Fruit fly (Drosophila melanogaster) whole organism, prepupa: ENCODE results near the gene RpL8.

ENCODE experiments used
- Blimp-1 ChIP-seq: fragments of 200-800 bp; sonication (Bioruptor generic); optimal IDR thresholded peaks from 3 replicates; lab custom pipeline; 2017; ENCODE audit warnings: missing biosample characterization, missing genetic modification characterization, mild to moderate bottlenecking, moderate library complexity, missing genetic modification reagents
- CG10631 ChIP-seq: fragments of 200-800 bp; sonication (Bioruptor generic); optimal IDR thresholded peaks from 2 replicates; lab custom pipeline; 2016; ENCODE audit warnings: missing biosample characterization, missing genetic modification characterization
- CG10669 ChIP-seq: fragments of 200-800 bp; sonication (Bioruptor generic); optimal IDR thresholded peaks from 3 replicates; lab custom pipeline; 2018; ENCODE audit warnings: missing biosample characterization, mild to moderate bottlenecking, missing genetic modification characterization, moderate library complexity
- CG11294 ChIP-seq: fragments of 200-800 bp; sonication (Bioruptor generic); IDR thresholded peaks from 2 replicates; pipeline ENCODE4 v1.3.6; 2022; ENCODE audit warnings: missing biosample characterization, missing genetic modification characterization
- CG11762 ChIP-seq: fragments of 200-800 bp; sonication (Bioruptor generic); optimal IDR thresholded peaks from 3 replicates; lab custom pipeline; 2016; ENCODE audit warnings: missing biosample characterization, missing genetic modification characterization; ENCODE audit not compliant: insufficient read depth
- CG11902 ChIP-seq: fragments of 200-800 bp; sonication (Bioruptor generic); optimal IDR thresholded peaks from 3 replicates; lab custom pipeline; 2016; ENCODE audit warnings: missing biosample characterization, missing genetic modification characterization
- CG15336 ChIP-seq: fragments of 200-800 bp; sonication (Bioruptor generic); IDR thresholded peaks from 2 replicates; pipeline ENCODE4 v1.3.6; 2022; ENCODE audit warnings: missing biosample characterization, missing genetic modification characterization
- CG1621 ChIP-seq: fragments of 200-800 bp; sonication (Bioruptor generic); optimal IDR thresholded peaks from 3 replicates; lab custom pipeline; 2018; ENCODE audit warnings: missing biosample characterization, mild to moderate bottlenecking, missing genetic modification characterization
- CG3032 ChIP-seq: fragments of 200-800 bp; optimal IDR thresholded peaks from 2 replicates; lab custom pipeline; 2019; ENCODE audit warnings: missing biosample characterization, mild to moderate bottlenecking, missing genetic modification characterization, moderate library complexity
- CG31627 ChIP-seq: fragments of 200-800 bp; sonication (Bioruptor generic); optimal IDR thresholded peaks from 3 replicates; lab custom pipeline; 2016; ENCODE audit warnings: missing biosample characterization, missing genetic modification characterization
- CG32006 ChIP-seq: fragments of 200-800 bp; sonication (Bioruptor generic); optimal IDR thresholded peaks from 3 replicates; lab custom pipeline; 2017; ENCODE audit warnings: missing biosample characterization, mild to moderate bottlenecking, missing genetic modification characterization
- CG34406 ChIP-seq: fragments of 200-800 bp; sonication (Bioruptor generic); optimal IDR thresholded peaks from 3 replicates; lab custom pipeline; 2016; ENCODE audit warnings: missing biosample characterization, missing genetic modification characterization
- CG3919 ChIP-seq: fragments of 200-800 bp; sonication (Bioruptor generic); optimal IDR thresholded peaks from 3 replicates; lab custom pipeline; 2016; ENCODE audit warnings: missing biosample characterization, missing genetic modification characterization
- CG6163 ChIP-seq: fragments of 200-800 bp; sonication (Bioruptor generic); IDR thresholded peaks from 3 replicates; pipeline ENCODE4 v1.3.6; 2022; ENCODE audit warnings: missing biosample characterization, missing genetic modification characterization
- CG6792 ChIP-seq: fragments of 200-800 bp; sonication (Bioruptor generic); optimal IDR thresholded peaks from 3 replicates; lab custom pipeline; 2016; ENCODE audit warnings: missing biosample characterization, missing genetic modification characterization
- CG6808 ChIP-seq: fragments of 200-800 bp; sonication (Bioruptor generic); optimal IDR thresholded peaks from 3 replicates; lab custom pipeline; 2017; ENCODE audit warnings: missing biosample characterization, missing genetic modification characterization, mild to moderate bottlenecking, moderate library complexity, missing genetic modification reagents
- CG6854 ChIP-seq: fragments of 200-800 bp; sonication (Bioruptor generic); optimal IDR thresholded peaks from 2 replicates; lab custom pipeline; 2017; ENCODE audit warnings: missing biosample characterization, mild to moderate bottlenecking, missing genetic modification characterization
- CG8319 ChIP-seq: fragments of 200-800 bp; sonication (Bioruptor generic); optimal IDR thresholded peaks from 3 replicates; lab custom pipeline; 2016; ENCODE audit warnings: missing biosample characterization, missing genetic modification characterization
- CG8632 ChIP-seq: fragments of 200-800 bp; sonication (Bioruptor generic); optimal IDR thresholded peaks from 3 replicates; lab custom pipeline; 2016; ENCODE audit warnings: missing biosample characterization, missing genetic modification characterization
- CG9139 ChIP-seq: fragments of 200-800 bp; sonication (Bioruptor generic); optimal IDR thresholded peaks from 3 replicates; lab custom pipeline; 2017; ENCODE audit warnings: missing biosample characterization, mild to moderate bottlenecking, missing genetic modification characterization
- Eip78C ChIP-seq: fragments of 200-800 bp; sonication (Bioruptor generic); peaks from one replicate; lab custom pipeline; 2016; ENCODE audit warnings: missing biosample characterization, missing genetic modification characterization
- Eip93F ChIP-seq: fragments of 200-800 bp; sonication (Bioruptor generic); optimal IDR thresholded peaks from 2 replicates; lab custom pipeline; 2016; ENCODE audit warnings: missing biosample characterization, mild to moderate bottlenecking, missing genetic modification characterization
- Ets21C ChIP-seq: fragments of 200-800 bp; sonication (Bioruptor generic); optimal IDR thresholded peaks from 3 replicates; lab custom pipeline; 2016; ENCODE audit warnings: missing biosample characterization, missing genetic modification characterization
- Ets96B ChIP-seq: fragments of 200-800 bp; optimal IDR thresholded peaks from 2 replicates; lab custom pipeline; 2019; ENCODE audit warnings: missing biosample characterization, mild to moderate bottlenecking, missing genetic modification characterization, moderate library complexity
- Gug ChIP-seq: fragments of 200-800 bp; sonication (Bioruptor generic); IDR thresholded peaks from 2 replicates; pipeline ENCODE4 v1.3.6; 2022; ENCODE audit warnings: missing biosample characterization, missing genetic modification characterization
- Hr39 ChIP-seq: fragments of 200-800 bp; sonication (Bioruptor generic); optimal IDR thresholded peaks from 2 replicates; lab custom pipeline; 2016; ENCODE audit warnings: missing biosample characterization, missing genetic modification characterization
- Met ChIP-seq: fragments of 200-800 bp; sonication (Bioruptor generic); optimal IDR thresholded peaks from 3 replicates; lab custom pipeline; 2016; ENCODE audit warnings: missing biosample characterization, missing genetic modification characterization
- OdsH ChIP-seq: fragments of 200-800 bp; sonication (Bioruptor generic); optimal IDR thresholded peaks from 3 replicates; lab custom pipeline; 2016; ENCODE audit warnings: missing biosample characterization, missing genetic modification characterization
- Smox ChIP-seq: fragments of 200-800 bp; sonication (Bioruptor generic); optimal IDR thresholded peaks from 3 replicates; lab custom pipeline; 2016; ENCODE audit warnings: missing biosample characterization, missing genetic modification characterization
- Sox14 ChIP-seq: fragments of 200-800 bp; sonication (Bioruptor generic); optimal IDR thresholded peaks from 3 replicates; lab custom pipeline; 2016; ENCODE audit warnings: missing biosample characterization, missing genetic modification characterization
- achi ChIP-seq: fragments of 200-800 bp; sonication (Bioruptor generic); optimal IDR thresholded peaks from 3 replicates; lab custom pipeline; 2016; ENCODE audit warnings: missing biosample characterization, missing genetic modification characterization
- cyc ChIP-seq: fragments of 200-800 bp; sonication (Bioruptor generic); optimal IDR thresholded peaks from 3 replicates; lab custom pipeline; 2016; ENCODE audit warnings: missing biosample characterization, missing genetic modification characterization
- dac ChIP-seq: fragments of 200-800 bp; sonication (Bioruptor generic); optimal IDR thresholded peaks from 2 replicates; lab custom pipeline; 2017; ENCODE audit warnings: missing biosample characterization, mild to moderate bottlenecking, missing genetic modification characterization
- dsx ChIP-seq: fragments of 200-800 bp; optimal IDR thresholded peaks from 3 replicates; lab custom pipeline; 2019; ENCODE audit warnings: missing biosample characterization, mild to moderate bottlenecking, missing genetic modification characterization, moderate library complexity; ENCODE audit not compliant: poor library complexity, severe bottlenecking
- eg ChIP-seq: fragments of 200-800 bp; sonication (Bioruptor generic); IDR thresholded peaks from 3 replicates; pipeline ENCODE4 v1.3.6; 2022; ENCODE audit warnings: missing biosample characterization, missing genetic modification characterization
- lz ChIP-seq: fragments of 200-800 bp; sonication (Bioruptor generic); optimal IDR thresholded peaks from 3 replicates; lab custom pipeline; 2016; ENCODE audit warnings: missing biosample characterization, missing genetic modification characterization
- net ChIP-seq: fragments of 200-800 bp; sonication (Bioruptor generic); optimal IDR thresholded peaks from 3 replicates; lab custom pipeline; 2016; ENCODE audit warnings: missing biosample characterization, missing genetic modification characterization
- pdm3 ChIP-seq: fragments of 200-800 bp; sonication (Bioruptor generic); optimal IDR thresholded peaks from 3 replicates; lab custom pipeline; 2016; ENCODE audit warnings: missing biosample characterization, missing genetic modification characterization
- salr ChIP-seq, 2 experiments: fragments of 200-800 bp; sonication (Bioruptor generic); optimal IDR thresholded peaks; 3 replicates each; lab custom pipeline; 2016 to 2018; ENCODE audit warnings: missing biosample characterization in 2 of 2, missing genetic modification characterization in 2 of 2, mild to moderate bottlenecking in 1 of 2
- spab ChIP-seq: fragments of 200-800 bp; sonication (Bioruptor generic); optimal IDR thresholded peaks from 2 replicates; lab custom pipeline; 2017; ENCODE audit warnings: missing biosample characterization, mild to moderate bottlenecking, missing genetic modification characterization, missing genetic modification reagents
- ss ChIP-seq, 2 experiments: fragments of 200-800 bp; sonication (Bioruptor generic); optimal IDR thresholded peaks; 2 replicates in 1 of 2; 3 replicates in 1 of 2; lab custom pipeline; 2017 to 2018; ENCODE audit warnings: mild to moderate bottlenecking in 2 of 2, missing biosample characterization in 2 of 2, missing genetic modification characterization in 2 of 2, moderate library complexity in 1 of 2
- svp ChIP-seq: fragments of 200-800 bp; sonication (Bioruptor generic); peaks from one replicate; lab custom pipeline; 2016; ENCODE audit warnings: missing biosample characterization, missing genetic modification characterization
- topi ChIP-seq: fragments of 200-800 bp; sonication (Bioruptor generic); optimal IDR thresholded peaks from 3 replicates; lab custom pipeline; 2016; ENCODE audit warnings: missing biosample characterization, missing genetic modification characterization

The RpL8 gene

dm6 chr3L:2631406-2631805, 44.1 kb downstream of the RpL8 start, which contains the start of the genes CG42245 and MEP-1 (continued):
- TF ChIP-seq cyc (peak; percentile 61), ss (GFP tag; optimal IDR thresholded peaks at IDR 0.05; lab: Kevin White, UChicago) (peak in 1 of 2 experiments; percentile 20), eg (peak; percentile 40; the same call in 1 of the 3 replicates), Ets21C (GFP tag; lab: Kevin White, UChicago) (peak; percentile 20), CG34406 (GFP tag; lab: Kevin White, UChicago) (peak; percentile 37), CG10631 (GFP tag; lab: Kevin White, UChicago) (peak; percentile 55), CG6854 (GFP tag; lab: Kevin White, UChicago) (no peak), lz (GFP tag; lab: Kevin White, UChicago) (peak; percentile 48), Gug (no peak), CG32006 (GFP tag; lab: Kevin White, UChicago) (peak; percentile 14), CG6808 (GFP tag; lab: Kevin White, UChicago) (peak; percentile 100), Ets96B (tag; lab: Kevin White, UChicago) (peak; percentile 30), CG31627 (GFP tag; lab: Kevin White, UChicago) (peak; percentile 54), CG6792 (GFP tag; lab: Kevin White, UChicago) (peak; percentile 30), CG8632 (GFP tag; lab: Kevin White, UChicago) (peak; percentile 26), CG1621 (no peak), CG3032 (tag; lab: Kevin White, UChicago) (no peak), svp (GFP tag; lab: Kevin White, UChicago) (peak; percentile 80), Hr39 (GFP tag; lab: Kevin White, UChicago) (peak; percentile 34), Smox (GFP tag; lab: Kevin White, UChicago) (peak; percentile 60), Blimp-1 (GFP tag; lab: Kevin White, UChicago) (no peak), Eip93F (no peak), topi (GFP tag; lab: Kevin White, UChicago) (peak; percentile 53), Sox14 (GFP tag; lab: Kevin White, UChicago) (peak; percentile 57), OdsH (GFP tag; lab: Kevin White, UChicago) (peak; percentile 61), achi (GFP tag; lab: Kevin White, UChicago) (peak; percentile 26), CG11294 (no peak), dsx (GFP tag; lab: Kevin White, UChicago) (no peak), CG11762 (GFP tag; lab: Kevin White, UChicago) (no peak), Eip78C (GFP tag; lab: Kevin White, UChicago) (peak; percentile 69), CG10669 (GFP tag; lab: Kevin White, UChicago) (peak; percentile 19), dac (GFP tag; lab: Kevin White, UChicago) (no peak), spab (GFP tag; lab: Kevin White, UChicago) (no peak), CG11902 (GFP tag; lab: Kevin White, UChicago) (no peak), CG8319 (GFP tag; lab: Kevin White, UChicago) (peak; percentile 29)

dm6 chr3L:2632048-2632762, 44.9 kb downstream of the RpL8 start:
- TF ChIP-seq Eip78C (GFP tag; lab: Kevin White, UChicago) = peak; percentile 36
- TF ChIP-seq Sox14 (GFP tag; lab: Kevin White, UChicago) = peak; percentile 84
- TF ChIP-seq CG6792 (GFP tag; lab: Kevin White, UChicago) = no peak
- TF ChIP-seq CG9139 (GFP tag; lab: Kevin White, UChicago) = peak; percentile 3

dm6 chr3L:2632763-2633100, 45.5 kb downstream of the RpL8 start:
- TF ChIP-seq eg = 0 out of 3 replicates have a peak, but pooled peaks have one; percentile 26
- TF ChIP-seq CG3919 = peak; percentile 15
- TF ChIP-seq CG15336 (GFP tag; lab: Robert Waterston, UW) = peak; percentile 45; the same call in 1 of the 2 replicates
- TF ChIP-seq net (GFP tag; lab: Kevin White, UChicago) = peak; percentile 12
- TF ChIP-seq Met (GFP tag; lab: Kevin White, UChicago) = no peak
- no peak for TF ChIP-seq salr (GFP tag; optimal IDR thresholded peaks at IDR 0.05; lab: Kevin White, UChicago)
- peak; percentile 72 for TF ChIP-seq CG6163 (GFP tag; lab: Robert Waterston, UW)
- no peak for TF ChIP-seq pdm3 (GFP tag; lab: Kevin White, UChicago)
- peak; percentile 9 for TF ChIP-seq CG1621
